Worm (Caenorhabditis elegans) whole organism, L4 larva: Measurements from ENCODE around the gene T11B7.1.

Experiments
- D1046.2 ChIP-seq: fragments of 200-800 bp; sonication (Bioruptor generic); IDR thresholded peaks from 2 replicates; pipeline ENCODE4 v1.3.6; 2022; ENCODE audit warnings: missing genetic modification characterization, missing compliant biosample characterization
- F10B5.3 ChIP-seq: sonication (generic microtip); optimal IDR thresholded peaks from 2 replicates; lab custom pipeline; 2016; ENCODE audit warnings: mild to moderate bottlenecking, missing genetic modification characterization, missing compliant biosample characterization
- F37D6.2 ChIP-seq: sonication (generic microtip); optimal IDR thresholded peaks from 2 replicates; lab custom pipeline; 2016; ENCODE audit warnings: mild to moderate bottlenecking, missing genetic modification characterization, missing compliant biosample characterization
- F44E2.7 ChIP-seq: fragments of 200-800 bp; sonication (Bioruptor generic); IDR thresholded peaks from 2 replicates; pipeline ENCODE4 v2.1.2; 2022; ENCODE audit warnings: missing genetic modification characterization, missing compliant biosample characterization
- T26A8.4 ChIP-seq: fragments of 200-800 bp; sonication (Bioruptor generic); IDR thresholded peaks from 2 replicates; pipeline ENCODE4 v1.3.6; 2022; ENCODE audit warnings: missing genetic modification characterization, missing compliant biosample characterization
- Y48G9A.11 ChIP-seq: fragments of 200-800 bp; sonication (Bioruptor generic); IDR thresholded peaks from 2 replicates; pipeline ENCODE4 v1.3.6; 2022; ENCODE audit warnings: missing genetic modification reagents, missing genetic modification characterization, missing compliant biosample characterization
- Y75B8A.6 ChIP-seq: fragments of 200-800 bp; sonication (Bioruptor generic); IDR thresholded peaks from 2 replicates; pipeline ENCODE4 v1.3.6; 2022; ENCODE audit warnings: missing genetic modification reagents, missing genetic modification characterization, missing compliant biosample characterization
- ZK337.2 ChIP-seq: fragments of 200-800 bp; sonication (Bioruptor generic); IDR thresholded peaks from 2 replicates; pipeline ENCODE4 v1.3.6; 2022; ENCODE audit warnings: missing genetic modification reagents, missing genetic modification characterization, missing compliant biosample characterization
- aha-1 ChIP-seq: fragments of 150-350 bp; peaks from one replicate; lab custom pipeline; 2014; ENCODE audit warnings: missing biosample characterization, missing genetic modification characterization
- attf-4 ChIP-seq: sonication (generic microtip); optimal IDR thresholded peaks from 3 replicates; lab custom pipeline; 2017; ENCODE audit warnings: missing biosample characterization, missing genetic modification characterization
- ceh-32 ChIP-seq: sonication (generic microtip); optimal IDR thresholded peaks from 2 replicates; lab custom pipeline; 2016; ENCODE audit warnings: mild to moderate bottlenecking, missing genetic modification characterization, missing compliant biosample characterization; ENCODE audit not compliant: poor library complexity
- ceh-62 ChIP-seq: sonication (generic microtip); optimal IDR thresholded peaks from 2 replicates; lab custom pipeline; 2017; ENCODE audit warnings: missing biosample characterization, missing genetic modification characterization
- ces-1 ChIP-seq: fragments of 150-350 bp; sonication (generic microtip); optimal IDR thresholded peaks from 4 replicates; lab custom pipeline; 2014; ENCODE audit warnings: missing biosample characterization, missing genetic modification reagents, missing genetic modification characterization
- daf-16 ChIP-seq, 3 experiments: sonication (generic microtip); optimal IDR thresholded peaks; 2 replicates each; lab custom pipeline; 2016 to 2017; ENCODE audit warnings: missing genetic modification characterization in 3 of 3, missing genetic modification reagents in 3 of 3, mild to moderate bottlenecking in 2 of 3, missing compliant biosample characterization in 2 of 3, missing biosample characterization in 1 of 3, moderate library complexity in 1 of 3
- daf-19 ChIP-seq: fragments of 200-800 bp; sonication (Bioruptor generic); conservative IDR thresholded peaks from 2 replicates; pipeline ENCODE4 v1.3.6; 2022; ENCODE audit warnings: missing genetic modification characterization, missing compliant biosample characterization
- dmd-6 ChIP-seq: fragments of 200-800 bp; sonication (Bioruptor generic); IDR thresholded peaks from 2 replicates; pipeline ENCODE4 v1.3.6; 2022; ENCODE audit warnings: missing genetic modification reagents, missing genetic modification characterization, missing compliant biosample characterization
- dmd-8 ChIP-seq: fragments of 200-800 bp; sonication (Bioruptor generic); IDR thresholded peaks from 2 replicates; pipeline ENCODE4 v1.3.6; 2022; ENCODE audit warnings: missing genetic modification characterization, missing compliant biosample characterization
- dmd-9 ChIP-seq: fragments of 200-800 bp; sonication (Bioruptor generic); IDR thresholded peaks from 2 replicates; pipeline ENCODE4 v1.3.6; 2022; ENCODE audit warnings: missing genetic modification reagents, missing genetic modification characterization, missing compliant biosample characterization
- dpl-1 ChIP-seq: fragments of 150-350 bp; optimal IDR thresholded peaks from 2 replicates; lab custom pipeline; 2014; ENCODE audit warnings: missing biosample characterization, missing genetic modification reagents, missing genetic modification characterization
- duxl-1 ChIP-seq: sonication (generic microtip); optimal IDR thresholded peaks from 2 replicates; lab custom pipeline; 2016; ENCODE audit warnings: mild to moderate bottlenecking, missing genetic modification characterization, moderate library complexity, missing compliant biosample characterization; ENCODE audit not compliant: poor library complexity
- fos-1 ChIP-seq: fragments of 150-350 bp; optimal IDR thresholded peaks from 2 replicates; lab custom pipeline; 2014; ENCODE audit warnings: missing biosample characterization, missing genetic modification characterization
- hlh-11 ChIP-seq: fragments of 200-800 bp; sonication (Bioruptor generic); optimal IDR thresholded peaks from 2 replicates; lab custom pipeline; 2018; ENCODE audit warnings: mild to moderate bottlenecking, missing genetic modification characterization, missing compliant biosample characterization
- hlh-30 ChIP-seq: sonication (generic microtip); optimal IDR thresholded peaks from 2 replicates; lab custom pipeline; 2017; ENCODE audit warnings: antibody characterized with exemption, mild to moderate bottlenecking, missing genetic modification characterization, missing compliant biosample characterization; ENCODE audit not compliant: insufficient read depth
- hmg-1.1 ChIP-seq: fragments of 200-800 bp; sonication (Bioruptor generic); IDR thresholded peaks from 2 replicates; pipeline ENCODE4 v1.3.6; 2022; ENCODE audit warnings: missing genetic modification reagents, missing genetic modification characterization, missing compliant biosample characterization
- jun-1 ChIP-seq: fragments of 150-350 bp; optimal IDR thresholded peaks from 2 replicates; lab custom pipeline; 2014; ENCODE audit warnings: missing biosample characterization, missing genetic modification reagents, missing genetic modification characterization
- lim-7 ChIP-seq: fragments of 200-800 bp; sonication (Bioruptor generic); IDR thresholded peaks from 2 replicates; pipeline ENCODE4 v1.3.6; 2022; ENCODE audit warnings: missing genetic modification characterization, missing compliant biosample characterization
- lin-13 ChIP-seq: fragments of 150-350 bp; optimal IDR thresholded peaks from 2 replicates; lab custom pipeline; 2014; ENCODE audit warnings: missing biosample characterization, missing genetic modification reagents, missing genetic modification characterization
- lin-39 ChIP-seq: fragments of 150-350 bp; optimal IDR thresholded peaks from 2 replicates; lab custom pipeline; 2014; ENCODE audit warnings: missing biosample characterization, missing genetic modification reagents, missing genetic modification characterization
- lsy-2 ChIP-seq, 2 experiments: fragments of 150-350 bp in 1 of 2; sonication (generic microtip) in 1 of 2; optimal IDR thresholded peaks; 2 replicates each; lab custom pipeline; 2014 to 2017; ENCODE audit warnings: missing biosample characterization in 2 of 2, missing genetic modification characterization in 2 of 2
- madf-9 ChIP-seq: fragments of 200-800 bp; sonication (Bioruptor generic); conservative IDR thresholded peaks from 2 replicates; pipeline ENCODE4 v1.3.6; 2022; ENCODE audit warnings: missing genetic modification reagents, missing genetic modification characterization, missing compliant biosample characterization
- mdt-29 ChIP-seq: fragments of 200-800 bp; sonication (Bioruptor generic); IDR thresholded peaks from 2 replicates; pipeline ENCODE4 v1.3.6; 2022; ENCODE audit warnings: missing genetic modification reagents, missing genetic modification characterization, missing compliant biosample characterization
- mep-1 ChIP-seq: fragments of 150-350 bp; sonication (generic microtip); optimal IDR thresholded peaks from 3 replicates; lab custom pipeline; 2014; ENCODE audit warnings: missing biosample characterization, missing genetic modification characterization
- mes-2 ChIP-seq: sonication (generic microtip); optimal IDR thresholded peaks from 2 replicates; lab custom pipeline; 2016; ENCODE audit warnings: missing genotype, mild to moderate bottlenecking, missing genetic modification characterization, missing compliant biosample characterization; ENCODE audit not compliant: poor library complexity, severe bottlenecking
- mxl-3 ChIP-seq: fragments of 200-800 bp; sonication (Bioruptor generic); optimal IDR thresholded peaks from 2 replicates; lab custom pipeline; 2018; ENCODE audit warnings: mild to moderate bottlenecking, missing genetic modification characterization, missing compliant biosample characterization
- nhr-102 ChIP-seq: sonication (generic microtip); optimal IDR thresholded peaks from 2 replicates; lab custom pipeline; 2016; ENCODE audit warnings: mild to moderate bottlenecking, missing genetic modification characterization, moderate library complexity, missing compliant biosample characterization
- nhr-11 ChIP-seq: fragments of 150-350 bp; optimal IDR thresholded peaks from 2 replicates; lab custom pipeline; 2014; ENCODE audit warnings: missing biosample characterization, missing genetic modification characterization
- nhr-111 ChIP-seq: fragments of 200-800 bp; sonication (Bioruptor generic); optimal IDR thresholded peaks from 2 replicates; lab custom pipeline; 2018; ENCODE audit warnings: mild to moderate bottlenecking, missing genetic modification characterization, missing compliant biosample characterization
- nhr-237 ChIP-seq: sonication (generic microtip); optimal IDR thresholded peaks from 2 replicates; lab custom pipeline; 2017; ENCODE audit warnings: missing biosample characterization, missing genetic modification characterization
- nhr-41 ChIP-seq: fragments of 200-800 bp; sonication (Bioruptor generic); IDR thresholded peaks from 2 replicates; pipeline ENCODE4 v1.3.6; 2022; ENCODE audit warnings: missing genetic modification reagents, missing genetic modification characterization, missing compliant biosample characterization
- nhr-42 ChIP-seq: fragments of 200-800 bp; sonication (Bioruptor generic); IDR thresholded peaks from 2 replicates; pipeline ENCODE4 v1.3.6; 2022; ENCODE audit warnings: missing genetic modification characterization, missing compliant biosample characterization
- nhr-48 ChIP-seq: sonication (generic microtip); optimal IDR thresholded peaks from 2 replicates; lab custom pipeline; 2016; ENCODE audit warnings: mild to moderate bottlenecking, missing genetic modification characterization, missing compliant biosample characterization
- nhr-6 ChIP-seq: fragments of 150-350 bp; optimal IDR thresholded peaks from 2 replicates; lab custom pipeline; 2014; ENCODE audit warnings: missing biosample characterization, missing genetic modification characterization
- pqm-1 ChIP-seq: sonication (generic microtip); optimal IDR thresholded peaks from 2 replicates; lab custom pipeline; 2017; ENCODE audit warnings: missing biosample characterization, missing genetic modification characterization
- rbr-2 ChIP-seq: sonication (generic microtip); optimal IDR thresholded peaks from 2 replicates; lab custom pipeline; 2016; ENCODE audit warnings: missing genotype, missing genetic modification characterization, missing compliant biosample characterization
- saeg-2 ChIP-seq: fragments of 200-800 bp; sonication (Bioruptor generic); IDR thresholded peaks from 2 replicates; pipeline ENCODE4 v1.3.6; 2022; ENCODE audit warnings: missing genetic modification reagents, missing genetic modification characterization, missing compliant biosample characterization
- snpc-1.2 ChIP-seq: fragments of 200-800 bp; sonication (Bioruptor generic); IDR thresholded peaks from 2 replicates; pipeline ENCODE4 v1.3.6; 2022; ENCODE audit warnings: missing genetic modification reagents, missing genetic modification characterization, missing compliant biosample characterization
- unc-130 ChIP-seq: sonication (generic microtip); optimal IDR thresholded peaks from 2 replicates; lab custom pipeline; 2016; ENCODE audit warnings: missing genetic modification reagents, missing genetic modification characterization, missing compliant biosample characterization
- unc-39 ChIP-seq: sonication (generic microtip); optimal IDR thresholded peaks from 2 replicates; lab custom pipeline; 2017; ENCODE audit warnings: missing biosample characterization, missing genetic modification characterization
- vab-7 ChIP-seq: fragments of 200-800 bp; sonication (Bioruptor generic); IDR thresholded peaks from 2 replicates; pipeline ENCODE4 v1.3.6; 2022; ENCODE audit warnings: missing genetic modification reagents, missing genetic modification characterization, missing compliant biosample characterization
- zfp-3 ChIP-seq: fragments of 200-800 bp; sonication (Bioruptor generic); conservative IDR thresholded peaks from 2 replicates; pipeline ENCODE4 v1.3.6; 2022; ENCODE audit warnings: missing genetic modification reagents, missing genetic modification characterization, missing compliant biosample characterization
- zip-2 ChIP-seq: fragments of 150-350 bp; optimal IDR thresholded peaks from 2 replicates; lab custom pipeline; 2014; ENCODE audit warnings: missing biosample characterization, missing genetic modification characterization
- ztf-11 ChIP-seq: fragments of 150-350 bp; optimal IDR thresholded peaks from 2 replicates; lab custom pipeline; 2014; ENCODE audit warnings: missing biosample characterization, missing genetic modification characterization

Gene T11B7.1

DNA sequence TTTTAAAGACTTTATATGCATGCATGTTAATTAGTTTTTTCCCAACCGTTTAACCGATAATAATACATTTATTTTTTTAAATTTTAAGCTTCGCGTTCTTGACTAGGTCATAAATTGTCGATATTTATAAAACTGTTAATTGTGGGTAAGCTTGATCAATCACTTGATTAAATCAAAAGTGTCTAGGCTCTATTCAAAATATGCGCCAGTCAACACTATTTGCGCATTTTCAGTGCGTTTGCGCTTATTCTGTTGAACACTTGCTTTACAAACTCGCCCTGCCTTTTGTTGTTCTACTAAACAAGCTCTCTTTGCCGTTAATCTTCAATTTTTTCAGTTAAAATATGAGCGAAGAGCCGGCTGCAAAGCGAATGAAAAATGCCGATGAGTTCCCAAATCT is 50.6 kb downstream of the T11B7.1 start, which contains the start of gene spr-2:
Gene spr-2, plus strand, starts transcription at position 332 of the 400 bp plus-strand sequence.
- TF ChIP-seq nhr-11 (tag; lab: Kevin White, UChicago) (peak; percentile 65), unc-130 (GFP tag; lab: Kevin White, UChicago) (no peak), rbr-2 (tag; lab: Kevin White, UChicago) (peak; percentile 73), hlh-11 (tag; lab: Kevin White, UChicago) (no peak), madf-9 (GFP tag; lab: Robert Waterston, UW) (no peak), zip-2 (tag; lab: Kevin White, UChicago) (peak; percentile 22), nhr-111 (GFP tag; lab: Kevin White, UChicago) (no peak), Y48G9A.11 (no peak), nhr-42 (GFP tag; lab: Robert Waterston, UW) (no peak), ces-1 (no peak), jun-1 (tag; lab: Kevin White, UChicago) (no peak), pqm-1 (tag; lab: Kevin White, UChicago) (peak; percentile 1), dpl-1 (peak; percentile 86), nhr-41 (GFP tag; lab: Robert Waterston, UW) (no peak), daf-19 (GFP tag; lab: Robert Waterston, UW) (no peak), D1046.2 (GFP tag; lab: Robert Waterston, UW) (no peak), nhr-102 (peak; percentile 68), dmd-9 (GFP tag; lab: Robert Waterston, UW) (no peak), ztf-11 (no peak), F37D6.2 (tag; lab: Kevin White, UChicago) (peak; percentile 35), aha-1 (tag; lab: Kevin White, UChicago) (no peak), attf-4 (tag; lab: Kevin White, UChicago) (no peak), Y75B8A.6 (GFP tag; lab: Robert Waterston, UW) (no peak), lin-39 (tag; lab: Kevin White, UChicago) (no peak), duxl-1 (peak; percentile 35), mep-1 (tag; lab: Kevin White, UChicago) (peak; percentile 79), nhr-6 (peak; percentile 60), saeg-2 (no peak), vab-7 (GFP tag; lab: Robert Waterston, UW) (peak; percentile 60), fos-1 (tag; lab: Kevin White, UChicago) (no peak), nhr-237 (tag; lab: Kevin White, UChicago) (no peak), ceh-62 (tag; lab: Kevin White, UChicago) (no peak), dmd-8 (GFP tag; lab: Robert Waterston, UW) (no peak), F10B5.3 (tag; lab: Kevin White, UChicago) (no peak), F44E2.7 (GFP tag; lab: Robert Waterston, UW) (no peak), zfp-3 (GFP tag; lab: Robert Waterston, UW) (no peak), lin-13 (peak; percentile 19), mxl-3 (GFP tag; lab: Kevin White, UChicago) (peak; percentile 44), hlh-30 (tag; lab: Kevin White, UChicago) (peak; percentile 70), T26A8.4 (GFP tag; lab: Robert Waterston, UW) (peak; percentile 51; the same call in 1 of the 2 replicates), ZK337.2 (GFP tag; lab: Robert Waterston, UW) (no peak), nhr-48 (tag; lab: Kevin White, UChicago) (peak; percentile 26), daf-16 (GFP tag; optimal IDR thresholded peaks at IDR 0.05; lab: Kevin White, UChicago) (peak; percentile 7 to 34), daf-16 (tag; optimal IDR thresholded peaks at IDR 0.05; lab: Kevin White, UChicago) (peak; percentile 62), hmg-1.1 (GFP tag; lab: Robert Waterston, UW) (peak; percentile 66; the same call in 1 of the 2 replicates), unc-39 (tag; lab: Kevin White, UChicago) (no peak), dmd-6 (GFP tag; lab: Robert Waterston, UW) (0 out of 2 replicates have a peak, but pooled peaks have one; percentile 27), lim-7 (no peak), ceh-32 (no peak), lsy-2 (tag; optimal IDR thresholded peaks at IDR 0.05; lab: Kevin White, UChicago) (peak in 1 of 2 experiments; percentile 88), mdt-29 (GFP tag; lab: Robert Waterston, UW) (no peak), snpc-1.2 (GFP tag; lab: Robert Waterston, UW) (no peak), mes-2 (tag; lab: Kevin White, UChicago) (no peak)
